Fruit fly (Drosophila melanogaster): ENCODE results near the gene CG32533.

The CG32533 gene

DNA sequence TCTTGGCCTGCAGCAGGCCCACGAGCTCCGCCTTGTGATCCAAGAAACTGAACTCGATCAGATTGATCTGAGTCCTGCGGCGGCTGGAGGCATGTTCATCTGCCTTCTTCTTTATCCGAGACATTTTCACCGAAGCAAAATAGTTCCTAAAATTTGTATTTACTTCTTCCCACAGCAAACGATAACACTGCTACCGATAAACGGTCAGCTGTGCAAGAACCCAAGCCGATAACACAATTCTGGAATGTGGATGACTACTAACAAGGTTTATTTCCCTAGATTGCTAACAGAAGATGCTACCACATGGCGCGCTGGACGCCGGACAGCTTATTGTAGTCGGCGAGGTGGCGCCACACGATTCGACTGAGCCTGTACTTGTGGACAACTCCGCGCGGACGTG is at the start of gene CG32533:
CG32533 (minus strand) TSS at position 278 of the 400 bp plus-strand sequence.
- TF ChIP-seq Sin3A (optimal IDR thresholded peaks at IDR 0.05) (no peak), h (optimal IDR thresholded peaks at IDR 0.05) (no peak), psq (optimal IDR thresholded peaks at IDR 0.05) (no peak), insv (optimal IDR thresholded peaks at IDR 0.05) (no peak), Myc (optimal IDR thresholded peaks at IDR 0.05) (no peak), ttk (optimal IDR thresholded peaks at IDR 0.05) (no peak)

DNA sequence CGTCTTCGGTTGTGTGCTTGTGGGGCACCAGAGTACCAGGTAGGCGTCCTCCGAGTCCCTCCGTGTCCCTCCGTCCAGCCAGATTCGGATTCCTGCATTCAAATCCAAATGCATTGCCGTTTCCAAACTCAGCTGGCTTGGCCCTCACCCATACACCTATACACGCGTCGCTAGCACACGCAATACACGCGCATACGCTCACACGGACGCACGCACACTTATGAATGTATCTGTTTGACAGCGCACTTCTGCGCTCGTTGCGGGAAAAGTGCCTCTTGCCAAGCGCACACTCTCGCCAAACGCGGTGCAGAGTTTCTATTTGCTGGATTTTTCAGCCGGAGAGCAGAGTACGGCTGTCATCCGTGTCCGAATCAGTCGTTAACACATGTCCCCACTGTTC is 43.4 kb upstream of the CG32533 start:
- TF ChIP-seq insv (optimal IDR thresholded peaks at IDR 0.05) (no peak), psq (optimal IDR thresholded peaks at IDR 0.05) (no peak), h (optimal IDR thresholded peaks at IDR 0.05) (no peak), Myc (optimal IDR thresholded peaks at IDR 0.05) (no peak)

DNA sequence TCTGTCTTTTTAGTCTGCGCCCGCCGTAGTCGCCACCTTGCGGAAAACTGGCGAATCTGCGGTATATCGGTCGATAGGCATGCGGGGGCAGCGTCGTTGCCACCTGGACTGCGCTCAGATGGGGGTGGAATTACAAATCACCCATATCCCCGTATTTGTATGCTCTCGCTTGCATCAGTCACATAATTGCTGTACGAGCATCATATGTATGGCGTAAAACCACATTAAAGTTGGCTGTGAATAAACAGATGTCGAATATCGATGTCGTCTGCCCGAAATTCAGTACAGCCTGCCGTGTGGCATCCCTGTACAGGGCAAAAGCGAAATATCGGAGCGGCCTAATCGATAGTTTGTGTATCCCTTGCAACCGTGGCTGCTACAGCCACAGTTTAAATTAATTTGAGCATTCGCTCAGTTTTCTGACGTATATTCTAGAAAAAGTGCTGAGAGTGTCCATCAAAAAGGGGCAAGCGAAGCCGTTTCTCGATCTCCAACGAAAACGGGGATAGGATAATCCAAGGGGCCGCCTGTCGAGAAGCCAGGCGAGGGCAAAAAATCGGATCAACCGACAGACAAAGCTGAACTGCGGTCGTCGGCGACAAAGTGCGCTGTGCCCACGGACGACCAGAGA is 42.7 kb upstream of the CG32533 start, which contains the start of the genes Idh3a and CoRest:
Idh3a (minus strand) TSS at position 58 of the 631 bp plus-strand sequence.
CoRest (plus strand) TSS at position 177 of the 631 bp plus-strand sequence.
- TF ChIP-seq insv (optimal IDR thresholded peaks at IDR 0.05), result no peak
- peak; percentile 66 for TF ChIP-seq Sin3A (optimal IDR thresholded peaks at IDR 0.05)

DNA sequence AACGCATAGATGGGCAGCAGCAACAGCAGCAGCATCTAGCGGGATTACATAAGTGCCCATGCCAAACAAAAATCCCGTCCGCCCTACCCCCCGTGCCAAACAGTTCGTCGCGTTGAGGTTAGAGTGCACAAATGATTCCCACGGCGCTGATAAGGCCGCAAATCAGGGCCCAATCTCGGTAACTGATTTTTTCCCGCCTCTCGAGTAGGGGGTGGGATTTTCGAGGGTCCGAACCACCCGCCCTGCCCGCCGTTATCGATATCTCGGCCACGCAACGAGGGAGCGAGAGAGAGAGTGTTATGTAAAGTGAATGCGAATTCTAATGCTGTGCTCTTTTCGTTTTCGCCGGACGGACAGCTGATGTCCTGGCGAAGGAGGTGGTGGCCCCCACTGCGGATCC is 41.7 kb upstream of the CG32533 start:
- TF ChIP-seq Sin3A (optimal IDR thresholded peaks at IDR 0.05) (no peak), Myc (optimal IDR thresholded peaks at IDR 0.05) (no peak), psq (optimal IDR thresholded peaks at IDR 0.05) (no peak), h (optimal IDR thresholded peaks at IDR 0.05) (no peak), ttk (optimal IDR thresholded peaks at IDR 0.05) (no peak), insv (optimal IDR thresholded peaks at IDR 0.05) (no peak)

DNA sequence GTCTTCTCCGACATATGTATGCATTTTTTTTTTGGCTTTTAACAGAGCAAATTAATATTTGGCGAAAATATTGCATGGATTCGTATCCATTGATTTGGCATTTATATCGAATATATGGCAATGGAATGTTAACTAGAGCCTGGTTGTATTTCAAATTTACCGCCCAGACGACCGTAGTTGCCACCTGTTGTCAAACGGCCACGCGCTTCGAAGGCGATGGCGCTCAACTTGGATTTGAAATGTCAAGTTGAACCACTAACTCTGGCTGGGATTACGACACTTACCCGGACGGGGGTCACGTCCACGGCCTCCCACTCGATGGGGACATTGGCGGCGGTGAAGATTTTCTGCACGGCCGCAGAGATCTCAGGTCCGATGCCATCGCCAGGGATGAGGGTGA is 41.2 kb upstream of the CG32533 start:
- TF ChIP-seq Sin3A (optimal IDR thresholded peaks at IDR 0.05) (no peak), insv (optimal IDR thresholded peaks at IDR 0.05) (no peak)

DNA sequence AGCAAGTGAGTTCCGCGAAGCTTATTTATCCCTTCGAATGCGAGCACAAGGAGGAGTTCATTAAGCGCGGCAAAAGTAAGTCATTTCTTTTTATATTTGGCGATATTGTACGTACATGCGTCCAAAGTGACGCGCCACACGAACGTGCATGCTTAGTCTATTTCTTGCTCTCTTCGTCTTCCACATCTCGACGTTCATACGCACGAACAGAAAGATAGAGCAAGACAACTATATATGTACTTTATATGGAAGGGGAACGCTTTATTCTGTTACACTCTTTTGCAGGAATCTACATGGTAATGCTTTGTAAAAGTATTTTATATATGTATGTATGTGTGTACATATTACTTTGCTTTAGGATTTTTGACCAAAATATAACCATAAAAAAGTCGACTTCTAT is 31.0 kb upstream of the CG32533 start:
- TF ChIP-seq psq (optimal IDR thresholded peaks at IDR 0.05) (no peak), insv (optimal IDR thresholded peaks at IDR 0.05) (no peak), h (optimal IDR thresholded peaks at IDR 0.05) (no peak), Myc (optimal IDR thresholded peaks at IDR 0.05) (no peak), ttk (optimal IDR thresholded peaks at IDR 0.05) (no peak), Sin3A (optimal IDR thresholded peaks at IDR 0.05) (no peak)

DNA sequence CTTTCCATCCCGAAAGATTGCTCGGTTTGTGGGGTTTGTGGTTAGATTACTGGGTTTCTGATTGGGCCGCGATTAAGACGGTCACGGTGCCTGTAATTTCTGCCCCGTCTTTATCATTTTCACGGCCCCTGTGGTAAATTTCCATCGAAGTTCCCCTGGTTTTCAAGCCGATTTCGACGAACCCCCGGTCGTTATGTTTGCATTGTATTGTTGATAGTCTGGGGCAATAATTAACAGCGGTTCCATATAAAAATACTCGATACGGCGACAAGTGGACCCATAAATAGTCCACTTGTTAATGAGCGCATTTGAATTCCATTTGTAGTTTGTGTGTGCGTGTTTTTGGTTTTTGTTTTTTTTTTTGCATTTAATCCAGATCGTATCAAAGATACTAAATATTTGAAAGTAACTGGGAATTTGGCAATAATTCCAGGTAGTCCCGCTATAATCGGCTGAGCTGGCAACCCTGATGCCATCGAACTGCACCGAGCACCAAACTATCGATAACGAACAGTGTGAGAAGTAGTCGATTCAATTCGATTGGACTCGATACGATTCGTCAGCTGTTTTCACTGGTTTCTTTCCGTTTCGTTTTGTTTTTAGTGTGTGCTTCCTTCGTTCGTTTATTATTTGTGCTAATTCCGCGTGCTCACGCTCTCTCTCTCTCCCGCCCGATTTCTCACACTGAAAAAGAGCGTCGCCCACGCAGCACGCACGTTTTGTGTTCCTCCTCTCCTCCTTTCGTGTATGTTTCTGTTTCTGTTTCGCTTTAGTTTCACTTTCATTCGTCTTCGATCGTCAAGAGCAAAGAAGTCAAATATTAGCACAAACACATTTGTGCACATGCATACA is 26.3 kb upstream of the CG32533 start:
- no peak for TF ChIP-seq h (optimal IDR thresholded peaks at IDR 0.05)
- peak; percentile 34 for TF ChIP-seq psq (optimal IDR thresholded peaks at IDR 0.05)

DNA sequence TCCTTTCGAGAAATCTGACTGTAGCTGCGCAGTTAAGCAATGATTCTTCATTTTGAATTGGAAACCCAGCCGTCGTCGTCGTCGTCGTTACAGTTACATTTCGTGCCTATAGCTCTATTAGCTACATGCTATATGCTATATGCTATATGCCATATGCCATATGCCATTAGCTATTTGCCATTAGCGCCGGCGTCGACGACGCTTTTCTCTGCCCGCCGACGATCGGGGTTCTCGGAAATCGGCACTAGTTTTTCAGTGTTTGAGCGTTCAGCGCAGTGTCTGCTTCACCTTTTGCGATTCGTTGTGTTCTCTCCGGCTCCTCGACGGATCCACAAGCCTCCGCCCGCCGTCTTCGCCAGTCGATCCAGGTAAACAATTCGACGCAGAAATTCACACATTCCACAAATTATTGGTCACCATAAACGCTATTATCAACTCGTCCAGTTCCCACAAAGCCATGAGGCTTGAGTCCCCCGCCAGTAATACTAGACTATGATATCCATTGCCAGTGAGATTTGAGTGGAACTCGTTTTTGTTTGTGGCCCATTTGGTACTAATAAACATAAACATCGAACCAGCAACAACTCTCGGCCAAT is 25.1 kb upstream of the CG32533 start:
- TF ChIP-seq ttk (optimal IDR thresholded peaks at IDR 0.05) (no peak), insv (optimal IDR thresholded peaks at IDR 0.05) (no peak), h (optimal IDR thresholded peaks at IDR 0.05) (no peak), Sin3A (optimal IDR thresholded peaks at IDR 0.05) (no peak), psq (optimal IDR thresholded peaks at IDR 0.05) (no peak), Myc (optimal IDR thresholded peaks at IDR 0.05) (no peak)

DNA sequence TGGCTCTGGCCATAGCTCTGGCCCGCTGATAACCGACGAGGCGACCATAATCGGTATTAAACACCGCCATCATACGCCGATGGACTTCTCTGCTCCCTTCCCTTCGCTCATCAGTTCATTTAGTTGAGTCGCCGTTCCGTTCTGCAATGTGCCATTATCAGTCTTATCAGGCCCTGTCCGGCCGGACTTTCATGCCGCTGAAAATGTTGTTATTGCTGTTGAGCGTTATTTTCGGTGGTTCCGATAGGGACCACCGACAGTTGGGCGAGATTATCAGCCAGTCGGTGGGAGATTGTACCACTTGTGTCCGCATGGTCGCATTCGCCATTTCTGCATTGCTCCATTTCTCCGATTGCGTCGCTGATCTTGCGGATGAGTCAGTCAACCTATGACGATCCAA is 22.1 kb upstream of the CG32533 start:
- TF ChIP-seq insv (optimal IDR thresholded peaks at IDR 0.05) (no peak), psq (optimal IDR thresholded peaks at IDR 0.05) (no peak), Sin3A (optimal IDR thresholded peaks at IDR 0.05) (no peak), Myc (optimal IDR thresholded peaks at IDR 0.05) (no peak), h (optimal IDR thresholded peaks at IDR 0.05) (no peak), ttk (optimal IDR thresholded peaks at IDR 0.05) (no peak)

DNA sequence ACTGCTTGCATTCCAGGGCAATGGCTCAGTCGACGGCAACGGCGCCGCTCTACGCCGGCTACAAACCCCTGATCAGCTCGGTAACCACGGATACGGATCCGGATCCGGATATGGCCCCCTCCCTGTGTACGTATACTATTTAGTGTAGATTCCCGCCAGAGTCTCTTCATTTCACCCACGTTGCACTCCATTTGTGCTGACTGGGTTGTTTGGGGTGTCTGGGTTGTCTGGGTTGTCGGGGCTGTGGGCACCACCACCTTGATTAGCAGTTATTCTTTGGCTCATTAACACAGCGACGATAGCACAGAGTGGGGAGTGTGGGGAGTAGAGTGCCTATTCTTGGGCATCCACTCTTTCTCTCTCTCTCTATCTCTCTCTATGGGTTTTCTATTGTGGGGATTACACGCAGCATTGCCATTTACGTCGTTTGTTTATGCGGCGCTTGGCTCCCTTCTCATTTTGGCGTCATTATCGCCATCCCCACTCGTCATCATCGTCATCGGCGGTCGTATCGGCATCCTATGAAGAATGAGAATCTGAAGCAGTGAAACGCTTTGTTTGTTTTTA is 19.6 kb upstream of the CG32533 start:
- no peak for TF ChIP-seq h (optimal IDR thresholded peaks at IDR 0.05)
- TF ChIP-seq insv (optimal IDR thresholded peaks at IDR 0.05), result no peak
- no peak for TF ChIP-seq Sin3A (optimal IDR thresholded peaks at IDR 0.05)
- no peak for TF ChIP-seq Myc (optimal IDR thresholded peaks at IDR 0.05)
- no peak for TF ChIP-seq ttk (optimal IDR thresholded peaks at IDR 0.05)
- no peak for TF ChIP-seq psq (optimal IDR thresholded peaks at IDR 0.05)

DNA sequence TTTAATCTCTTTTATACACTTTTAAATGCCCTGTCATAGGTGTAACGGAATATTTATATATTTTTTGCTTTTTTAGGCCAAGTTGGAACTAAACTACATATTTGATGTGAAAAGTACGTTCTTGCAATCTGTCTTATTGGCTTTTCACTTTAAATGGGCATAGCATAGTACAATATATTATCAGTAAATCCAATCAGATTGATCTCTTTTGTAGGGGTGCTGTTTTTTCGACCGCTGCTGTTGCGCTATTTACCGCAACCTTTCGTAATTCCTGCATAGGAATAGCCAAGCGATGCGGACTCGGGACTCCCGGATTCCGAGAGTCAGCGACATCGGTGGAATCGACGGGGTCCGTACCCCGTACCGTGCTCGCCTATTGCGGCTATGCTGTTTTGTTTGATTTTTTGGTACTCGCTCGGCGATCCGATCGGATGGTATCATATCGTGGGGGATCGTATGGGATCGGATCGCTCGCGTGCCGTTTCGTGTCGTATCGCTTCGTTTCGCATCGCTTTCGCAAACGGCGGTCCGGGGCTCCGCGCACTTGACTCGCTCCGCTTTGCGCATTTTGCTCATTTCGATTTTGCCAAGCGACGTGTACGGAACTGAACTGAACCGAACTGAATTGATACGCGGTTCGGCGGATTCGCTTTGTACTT is 18.7 kb upstream of the CG32533 start:
- TF ChIP-seq h (optimal IDR thresholded peaks at IDR 0.05) (no peak), psq (optimal IDR thresholded peaks at IDR 0.05) (no peak), Myc (optimal IDR thresholded peaks at IDR 0.05) (no peak), ttk (optimal IDR thresholded peaks at IDR 0.05) (no peak), insv (optimal IDR thresholded peaks at IDR 0.05) (no peak), Sin3A (optimal IDR thresholded peaks at IDR 0.05) (no peak)

DNA sequence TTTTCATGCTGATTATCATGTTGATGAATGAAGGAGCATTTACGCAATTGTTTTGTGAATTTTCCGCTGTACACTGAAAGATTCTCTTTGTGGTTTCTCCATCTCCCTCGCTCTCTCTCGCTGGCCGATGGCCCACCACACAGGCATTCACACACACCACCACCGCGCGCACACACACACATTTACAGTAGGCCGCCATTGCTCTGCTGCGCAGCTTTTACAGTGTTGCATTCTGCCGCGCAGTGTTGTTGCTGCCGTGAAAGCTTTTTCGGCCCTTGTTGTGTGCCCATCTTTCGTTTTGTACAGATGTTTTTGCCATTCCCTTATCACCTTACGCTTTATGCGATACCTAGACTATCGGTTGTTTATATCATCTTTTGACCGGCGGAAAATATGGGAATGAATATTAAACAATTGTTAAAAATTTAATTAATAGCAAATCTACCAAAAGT is 17.6 kb upstream of the CG32533 start:
- TF ChIP-seq Sin3A (optimal IDR thresholded peaks at IDR 0.05) (no peak), psq (optimal IDR thresholded peaks at IDR 0.05) (peak; percentile 88), h (optimal IDR thresholded peaks at IDR 0.05) (no peak), ttk (optimal IDR thresholded peaks at IDR 0.05) (no peak), Myc (optimal IDR thresholded peaks at IDR 0.05) (no peak)
